Worm (Caenorhabditis elegans) whole organism, early embryonic: Measurements from ENCODE around the gene F26D11.13.

Experiments used
- aly-1 ChIP-seq: sonication (generic microtip); optimal IDR thresholded peaks from 2 replicates; lab custom pipeline; 2016; ENCODE audit warnings: missing genetic modification characterization, missing compliant biosample characterization
- ama-1 ChIP-seq: fragments of 150-350 bp; optimal IDR thresholded peaks from 2 replicates; lab custom pipeline; 2014
- ceh-13 ChIP-seq: fragments of 200-800 bp; sonication (Bioruptor generic); optimal IDR thresholded peaks from 2 replicates; lab custom pipeline; 2018; ENCODE audit warnings: mild to moderate bottlenecking, missing genetic modification characterization, missing compliant biosample characterization
- flt-1 ChIP-seq: fragments of 200-800 bp; sonication (Bioruptor generic); IDR thresholded peaks from 2 replicates; pipeline ENCODE4 v1.3.6; 2022; ENCODE audit warnings: missing genetic modification characterization, missing compliant biosample characterization
- hmbx-1 ChIP-seq: sonication (generic microtip); optimal IDR thresholded peaks from 2 replicates; lab custom pipeline; 2016; ENCODE audit warnings: mild to moderate bottlenecking, missing genetic modification characterization, missing compliant biosample characterization
- hmg-4 ChIP-seq: fragments of 200-800 bp; sonication (Bioruptor generic); optimal IDR thresholded peaks from 2 replicates; lab custom pipeline; 2018; ENCODE audit warnings: mild to moderate bottlenecking, missing genetic modification characterization, missing compliant biosample characterization
- hnd-1 ChIP-seq: sonication (generic microtip); optimal IDR thresholded peaks from 2 replicates; lab custom pipeline; 2016; ENCODE audit warnings: missing genetic modification characterization, missing compliant biosample characterization
- pes-1 ChIP-seq: fragments of 200-800 bp; sonication (Bioruptor generic); IDR thresholded peaks from 2 replicates; pipeline ENCODE4 v1.3.6; 2022; ENCODE audit warnings: missing genetic modification reagents, missing genetic modification characterization, missing compliant biosample characterization
- sea-1 ChIP-seq: fragments of 200-800 bp; sonication (Bioruptor generic); conservative IDR thresholded peaks from 2 replicates; pipeline ENCODE4 v1.3.6; 2022; ENCODE audit warnings: missing genetic modification characterization, missing compliant biosample characterization
- tbx-11 ChIP-seq: fragments of 200-800 bp; sonication (Bioruptor generic); IDR thresholded peaks from 2 replicates; pipeline ENCODE4 v1.3.6; 2022; ENCODE audit warnings: missing genetic modification characterization, missing compliant biosample characterization

ce11 chrV:7970519-7970918, 16.1 kb upstream of the F26D11.13 start:
- TF ChIP-seq pes-1 (GFP tag; lab: Robert Waterston, UW): no peak
- TF ChIP-seq hmbx-1 (tag; lab: Kevin White, UChicago): no peak
- TF ChIP-seq tbx-11 (GFP tag; lab: Robert Waterston, UW): no peak
- no peak for TF ChIP-seq ceh-13
- TF ChIP-seq hmg-4: no peak
- no peak for TF ChIP-seq ama-1 (lab: Kevin White, UChicago)
- TF ChIP-seq aly-1: no peak
- TF ChIP-seq flt-1 (GFP tag; lab: Robert Waterston, UW): no peak
- no peak for TF ChIP-seq hnd-1 (tag; lab: Kevin White, UChicago)
- no peak for TF ChIP-seq sea-1 (GFP tag; lab: Robert Waterston, UW)
